Worm (Caenorhabditis elegans) whole organism, midembryonic: ENCODE data around the gene F25B3.5.

Experiments
- T22C8.4 ChIP-seq: fragments of 200-800 bp; sonication (Bioruptor generic); IDR thresholded peaks from 2 replicates; pipeline ENCODE4 v1.3.6; 2022; ENCODE audit warnings: missing genetic modification characterization, missing compliant biosample characterization
- cog-1 ChIP-seq: sonication (generic microtip); optimal IDR thresholded peaks from 2 replicates; lab custom pipeline; 2016; ENCODE audit warnings: missing genetic modification characterization, missing compliant biosample characterization
- flt-1 ChIP-seq: fragments of 200-800 bp; sonication (Bioruptor generic); IDR thresholded peaks from 2 replicates; pipeline ENCODE4 v1.3.6; 2022; ENCODE audit warnings: missing genetic modification characterization, missing compliant biosample characterization
- klf-2 ChIP-seq: fragments of 200-800 bp; sonication (Bioruptor generic); conservative IDR thresholded peaks from 2 replicates; pipeline ENCODE4 v1.3.6; 2022; ENCODE audit warnings: missing genetic modification reagents, missing genetic modification characterization, missing compliant biosample characterization
- med-1 ChIP-seq: sonication (generic microtip); optimal IDR thresholded peaks from 2 replicates; lab custom pipeline; 2017; ENCODE audit warnings: missing genetic modification characterization, mild to moderate bottlenecking, missing compliant biosample characterization, antibody characterized with exemption, missing genetic modification reagents; ENCODE audit not compliant: insufficient read depth
- ref-1 ChIP-seq: fragments of 200-800 bp; sonication (Bioruptor generic); conservative IDR thresholded peaks from 2 replicates; pipeline ENCODE4 v1.3.6; 2022; ENCODE audit warnings: missing genetic modification reagents, missing genetic modification characterization, missing compliant biosample characterization
- tab-1 ChIP-seq: fragments of 200-800 bp; sonication (Bioruptor generic); IDR thresholded peaks from 2 replicates; pipeline ENCODE4 v1.3.6; 2022; ENCODE audit warnings: missing genetic modification characterization, missing compliant biosample characterization
- ztf-23 ChIP-seq: fragments of 200-800 bp; sonication (Bioruptor generic); IDR thresholded peaks from 2 replicates; pipeline ENCODE4 v1.3.6; 2022; ENCODE audit warnings: missing genetic modification reagents, missing genetic modification characterization, missing compliant biosample characterization
- ztf-29 ChIP-seq: fragments of 200-800 bp; sonication (Bioruptor generic); IDR thresholded peaks from 2 replicates; pipeline ENCODE4 v1.3.6; 2022; ENCODE audit warnings: missing genetic modification reagents, missing genetic modification characterization, missing compliant biosample characterization

Gene F25B3.5

DNA sequence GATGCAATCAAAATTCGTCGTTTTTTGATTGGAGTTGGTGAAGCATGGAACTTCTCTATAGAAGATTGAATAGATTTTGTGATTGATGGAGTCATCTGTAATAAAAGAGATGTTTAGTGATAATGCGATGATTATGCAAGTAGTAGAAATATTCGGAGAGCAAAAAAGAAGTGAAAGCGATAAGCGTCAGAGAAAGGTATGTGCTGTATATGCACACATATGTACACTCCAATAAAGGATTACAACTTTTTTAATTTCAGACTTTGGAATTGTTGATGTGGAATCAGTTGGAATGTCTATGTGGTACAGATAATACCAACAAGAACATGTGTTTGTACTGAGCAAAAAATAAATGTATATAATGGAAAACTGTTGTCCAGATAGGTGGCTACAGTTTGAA is at the start of gene F25B3.5:
Gene F25B3.5 (minus strand): TSS at position 101 of the 400 bp plus-strand sequence.
- no peak for TF ChIP-seq T22C8.4 (GFP tag; lab: Robert Waterston, UW)
- TF ChIP-seq ztf-23: no peak
- TF ChIP-seq cog-1 (tag; lab: Kevin White, UChicago): no peak
- no peak for TF ChIP-seq tab-1
- TF ChIP-seq med-1 (GFP tag; lab: Kevin White, UChicago): no peak
- TF ChIP-seq flt-1 (GFP tag; lab: Robert Waterston, UW): no peak
- no peak for TF ChIP-seq ref-1 (GFP tag; lab: Robert Waterston, UW)
- TF ChIP-seq klf-2 (GFP tag; lab: Robert Waterston, UW): no peak
- TF ChIP-seq ztf-29 (GFP tag; lab: Robert Waterston, UW): no peak

DNA sequence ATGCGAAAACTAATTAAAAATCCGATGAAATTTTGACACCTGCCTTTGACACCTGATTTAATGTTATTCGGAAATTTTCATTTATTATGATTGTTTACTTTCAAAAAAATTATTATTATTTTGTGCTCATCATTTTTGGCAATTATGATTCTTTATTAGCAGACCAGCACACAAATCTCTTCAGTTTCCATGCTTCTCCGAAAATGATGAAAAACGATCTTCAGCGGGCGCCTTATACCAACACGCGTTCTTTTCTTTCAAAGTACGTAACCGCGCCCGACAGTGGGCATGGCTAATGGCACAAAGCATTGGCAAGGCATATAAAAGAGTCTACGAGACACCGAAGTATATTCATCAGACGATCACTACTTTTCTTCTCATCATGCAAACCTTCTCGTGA is 49.8 kb upstream of the F25B3.5 start, which contains the start of gene idpc-6:
Gene idpc-6 (plus strand): TSS at position 301 of the 400 bp plus-strand sequence.
- no peak for TF ChIP-seq cog-1 (tag; lab: Kevin White, UChicago)
- TF ChIP-seq T22C8.4 (GFP tag; lab: Robert Waterston, UW): no peak
- no peak for TF ChIP-seq ref-1 (GFP tag; lab: Robert Waterston, UW)
- TF ChIP-seq klf-2 (GFP tag; lab: Robert Waterston, UW): no peak
- no peak for TF ChIP-seq ztf-23
- no peak for TF ChIP-seq ztf-29 (GFP tag; lab: Robert Waterston, UW)
- no peak for TF ChIP-seq med-1 (GFP tag; lab: Kevin White, UChicago)
- TF ChIP-seq tab-1: no peak
- TF ChIP-seq flt-1 (GFP tag; lab: Robert Waterston, UW): no peak

DNA sequence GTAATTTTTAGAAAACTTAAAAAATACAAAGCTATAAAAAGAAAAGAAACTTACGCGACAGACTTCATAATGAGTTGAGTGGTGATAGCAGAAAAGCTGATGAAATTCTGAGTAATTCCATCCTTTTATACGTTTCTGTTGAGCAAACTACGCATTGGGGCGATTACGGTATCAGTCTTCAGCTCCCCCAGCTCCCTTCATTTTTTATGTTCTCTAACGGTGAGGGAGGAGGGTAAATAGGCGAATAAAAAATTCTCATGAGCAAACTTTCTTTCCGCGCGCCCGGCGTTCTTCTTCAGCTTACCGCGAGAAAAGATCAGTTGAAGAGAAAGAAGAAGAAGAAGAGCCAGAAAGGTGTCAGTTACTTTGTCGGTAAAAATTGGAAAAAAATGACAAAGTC is 48.8 kb upstream of the F25B3.5 start, which contains the start of gene idpc-7:
Gene idpc-7 (minus strand): TSS at position 101 of the 400 bp plus-strand sequence.
- TF ChIP-seq med-1 (GFP tag; lab: Kevin White, UChicago) (no peak), T22C8.4 (GFP tag; lab: Robert Waterston, UW) (no peak), klf-2 (GFP tag; lab: Robert Waterston, UW) (no peak)

DNA sequence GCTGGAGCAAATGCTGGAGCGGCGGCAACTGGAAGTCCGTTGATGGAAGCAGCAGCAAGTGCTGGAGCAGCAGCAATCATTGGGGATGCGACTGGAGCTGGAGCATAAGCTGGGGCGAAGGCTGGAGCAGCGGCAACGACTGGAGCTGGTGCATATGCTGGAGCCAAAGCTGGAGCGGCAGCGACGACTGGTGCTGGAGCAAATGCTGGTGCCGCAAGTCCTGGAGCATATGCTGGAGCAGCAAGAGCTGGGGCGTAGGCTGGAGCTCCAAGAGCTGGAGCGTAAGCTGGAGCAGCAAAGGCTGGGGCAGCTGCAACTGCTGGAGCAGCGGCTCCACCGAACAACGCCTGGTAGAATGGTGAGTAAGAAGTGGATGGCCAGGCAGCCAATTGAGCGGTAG is 48.3 kb upstream of the F25B3.5 start:
- TF ChIP-seq klf-2 (GFP tag; lab: Robert Waterston, UW) (no peak), T22C8.4 (GFP tag; lab: Robert Waterston, UW) (0 out of 2 replicates have a peak, but pooled peaks have one; percentile 18)

DNA sequence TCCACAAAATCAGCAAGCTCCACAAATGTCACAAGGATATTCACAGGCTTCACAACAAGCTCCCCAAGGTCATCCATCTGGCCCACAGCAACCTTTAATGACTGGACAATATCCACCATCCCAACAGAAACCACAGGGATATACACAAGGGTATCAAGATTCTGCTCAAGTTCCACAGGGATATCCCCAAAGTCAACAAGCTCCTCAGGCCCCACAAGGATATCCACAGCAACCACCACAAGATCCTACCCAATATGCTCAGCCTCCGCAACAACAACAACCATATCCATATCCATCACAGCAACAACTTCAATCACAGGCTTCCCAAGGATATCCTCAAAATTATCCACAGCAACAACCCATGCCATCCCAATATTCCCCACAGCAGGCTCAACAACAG is 46.6 kb upstream of the F25B3.5 start:
- TF ChIP-seq klf-2 (GFP tag; lab: Robert Waterston, UW): no peak
- TF ChIP-seq tab-1: no peak
- no peak for TF ChIP-seq flt-1 (GFP tag; lab: Robert Waterston, UW)
- TF ChIP-seq T22C8.4 (GFP tag; lab: Robert Waterston, UW): no peak

DNA sequence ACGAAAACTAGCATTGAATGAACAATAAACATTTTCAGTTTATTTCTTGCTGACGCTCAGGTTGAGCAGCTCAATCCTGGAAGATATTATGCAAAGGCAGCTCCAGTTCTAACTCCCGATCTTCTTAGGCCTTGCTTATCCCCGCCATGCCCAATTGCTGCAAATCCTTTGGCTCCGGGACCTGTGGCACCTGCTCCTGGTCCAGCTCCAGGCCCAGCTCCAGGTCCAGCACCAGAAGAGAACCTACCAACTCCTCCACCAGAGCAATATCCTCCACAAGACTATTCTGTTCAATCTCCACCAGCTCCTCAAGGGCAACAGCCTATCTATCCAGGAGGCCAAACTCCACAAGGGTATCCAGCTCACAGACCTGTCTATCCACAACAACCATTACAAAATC is 46.0 kb upstream of the F25B3.5 start:
- TF ChIP-seq ztf-29 (GFP tag; lab: Robert Waterston, UW) (no peak), med-1 (GFP tag; lab: Kevin White, UChicago) (no peak), tab-1 (no peak), cog-1 (tag; lab: Kevin White, UChicago) (no peak), ref-1 (GFP tag; lab: Robert Waterston, UW) (no peak), flt-1 (GFP tag; lab: Robert Waterston, UW) (no peak), klf-2 (GFP tag; lab: Robert Waterston, UW) (no peak), T22C8.4 (GFP tag; lab: Robert Waterston, UW) (no peak), ztf-23 (no peak)

DNA sequence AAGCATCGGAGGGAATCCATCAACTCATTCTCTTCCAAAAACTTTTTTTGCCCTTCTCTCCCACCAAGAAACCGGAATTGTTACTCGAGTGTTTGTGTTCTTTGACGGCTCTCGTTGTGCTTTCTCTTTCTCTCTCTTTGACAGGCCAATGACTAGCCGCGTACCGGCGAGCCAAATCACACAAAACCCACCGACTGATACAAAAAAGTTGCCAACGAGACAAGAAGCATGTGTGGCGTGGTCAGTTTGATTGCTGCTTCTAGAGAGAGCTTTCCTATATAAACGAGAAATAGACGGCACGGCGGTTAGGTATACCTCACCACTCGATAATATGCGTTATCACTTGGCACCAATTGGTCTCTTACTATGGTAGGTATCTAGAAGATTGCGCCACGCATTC is 45.6 kb upstream of the F25B3.5 start, which contains the start of gene pqn-63:
Gene pqn-63 (plus strand): TSS at position 307 of the 400 bp plus-strand sequence.
- no peak for TF ChIP-seq ref-1 (GFP tag; lab: Robert Waterston, UW)
- TF ChIP-seq med-1 (GFP tag; lab: Kevin White, UChicago): no peak
- TF ChIP-seq klf-2 (GFP tag; lab: Robert Waterston, UW): no peak
- TF ChIP-seq ztf-23: no peak
- no peak for TF ChIP-seq cog-1 (tag; lab: Kevin White, UChicago)

DNA sequence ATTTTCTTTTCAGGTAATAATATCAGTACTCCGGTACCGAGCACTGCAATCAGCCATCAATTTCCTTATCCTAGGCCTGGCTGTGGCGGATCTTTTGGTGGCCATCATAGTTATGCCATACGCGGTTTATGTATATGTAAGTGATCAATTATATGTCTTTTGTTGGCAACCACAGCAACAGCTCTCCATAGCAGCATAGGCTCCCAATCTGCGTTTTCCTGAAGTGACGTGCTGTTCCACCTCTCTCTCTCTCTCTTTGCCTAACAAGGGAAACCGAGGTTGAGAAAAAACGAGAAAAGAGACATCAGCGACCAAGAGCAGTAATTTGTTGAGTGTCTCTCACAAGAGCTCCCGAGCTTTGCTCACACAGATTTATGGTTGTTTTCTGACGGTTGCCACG is 39.1 kb upstream of the F25B3.5 start:
- TF ChIP-seq ztf-23: no peak
- TF ChIP-seq tab-1: no peak
- no peak for TF ChIP-seq klf-2 (GFP tag; lab: Robert Waterston, UW)
- no peak for TF ChIP-seq T22C8.4 (GFP tag; lab: Robert Waterston, UW)
- TF ChIP-seq med-1 (GFP tag; lab: Kevin White, UChicago): no peak
- TF ChIP-seq flt-1 (GFP tag; lab: Robert Waterston, UW): no peak
- TF ChIP-seq ztf-29 (GFP tag; lab: Robert Waterston, UW): no peak
- TF ChIP-seq ref-1 (GFP tag; lab: Robert Waterston, UW): no peak
- no peak for TF ChIP-seq cog-1 (tag; lab: Kevin White, UChicago)

DNA sequence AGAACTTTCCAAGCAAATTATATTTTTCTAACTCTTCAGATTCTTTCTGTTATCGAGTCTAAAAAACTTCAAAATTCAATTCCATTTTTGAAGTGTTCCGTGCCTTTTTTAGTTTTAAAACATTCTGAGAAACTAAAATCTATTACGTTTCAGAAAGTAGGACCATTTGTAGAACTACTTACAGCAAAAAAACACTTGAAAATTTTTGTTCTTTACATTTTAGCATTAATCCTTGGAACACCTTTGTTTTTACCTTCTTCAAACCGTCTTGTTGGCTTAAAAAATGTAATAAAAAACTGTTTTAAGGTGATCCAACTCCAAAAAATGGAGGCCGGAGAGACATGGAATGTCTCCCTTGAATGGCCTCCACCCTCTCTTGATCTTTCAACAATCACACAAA is 38.2 kb upstream of the F25B3.5 start, which contains the start of gene dop-2:
Gene dop-2 (plus strand): TSS at position 301 of the 400 bp plus-strand sequence.
- TF ChIP-seq ztf-29 (GFP tag; lab: Robert Waterston, UW) (no peak), klf-2 (GFP tag; lab: Robert Waterston, UW) (no peak), flt-1 (GFP tag; lab: Robert Waterston, UW) (no peak), T22C8.4 (GFP tag; lab: Robert Waterston, UW) (no peak), cog-1 (tag; lab: Kevin White, UChicago) (no peak), med-1 (GFP tag; lab: Kevin White, UChicago) (no peak), ztf-23 (no peak), ref-1 (GFP tag; lab: Robert Waterston, UW) (no peak), tab-1 (no peak)

DNA sequence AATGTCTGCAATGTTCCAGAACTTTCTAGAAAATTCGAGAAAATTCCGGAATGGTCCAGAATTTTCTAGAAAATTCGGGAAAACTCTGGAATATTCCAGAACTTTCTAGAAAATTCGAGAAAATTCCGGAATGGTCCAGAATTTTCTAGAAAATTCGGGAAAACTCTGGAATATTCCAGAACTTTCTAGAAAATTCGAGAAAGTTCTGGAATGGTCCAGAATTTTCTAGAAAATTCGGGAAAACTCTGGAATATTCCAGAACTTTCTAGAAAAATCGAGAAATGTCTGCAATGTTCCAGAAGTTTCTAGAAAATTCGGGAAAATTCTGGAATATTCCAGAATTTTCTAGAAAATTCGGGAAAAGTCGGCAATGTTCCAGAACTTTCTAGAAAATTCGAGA is 33.4 kb upstream of the F25B3.5 start:
- TF ChIP-seq flt-1 (GFP tag; lab: Robert Waterston, UW): peak; percentile 75; the same call in 1 of the 2 replicates
